Fruit fly (Drosophila melanogaster) whole organism, wandering third instar larva: ENCODE results near the gene Tpt.

Experiments
- Myc ChIP-seq: fragments of >200 bp; optimal IDR thresholded peaks from 2 replicates; lab custom pipeline; 2017
- Sp1 ChIP-seq: fragments of 200-800 bp; sonication (Bioruptor generic); optimal IDR thresholded peaks from 3 replicates; lab custom pipeline; 2019; ENCODE audit warnings: missing biosample characterization, mild to moderate bottlenecking, missing genetic modification characterization, moderate library complexity
- sv ChIP-seq: fragments of 200-800 bp; sonication (Bioruptor generic); optimal IDR thresholded peaks from 3 replicates; lab custom pipeline; 2016; ENCODE audit warnings: missing biosample characterization, missing genetic modification characterization

dm6 chr3L:8437583-8437982, 32.5 kb upstream of the Tpt start:
- TF ChIP-seq Sp1 (GFP tag; lab: Kevin White, UChicago) (no peak), Myc (lab: Kevin White, UChicago) (no peak), sv (no peak)
